Fruit fly (Drosophila melanogaster): Measurements from ENCODE around the gene CG31697.

Gene CG31697

dm6 chr2L:19533247-19533646, 2.0 kb upstream of the CG31697 start, which contains the start of gene CG33116 (continued):
- TF ChIP-seq run (tag; optimal IDR thresholded peaks at IDR 0.05) = peak; percentile 41
- TF ChIP-seq NK7.1 (GFP tag; optimal IDR thresholded peaks at IDR 0.05) = peak; percentile 70
- TF ChIP-seq CG17568 (GFP tag; optimal IDR thresholded peaks at IDR 0.05) = peak; percentile 72
- TF ChIP-seq Nf-YA (GFP tag; IDR thresholded peaks at IDR 0.05) = no peak; the same call in 1 of the 2 replicates
- TF ChIP-seq gcm (GFP tag; optimal IDR thresholded peaks at IDR 0.05) = peak; percentile 72
- peak; percentile 59; the same call in 1 of the 2 replicates for TF ChIP-seq Ada2b (GFP tag; IDR thresholded peaks at IDR 0.05)
- no peak for TF ChIP-seq cad (GFP tag; optimal IDR thresholded peaks at IDR 0.05)
- TF ChIP-seq C15 (GFP tag; IDR thresholded peaks at IDR 0.05) = 0 out of 3 replicates have a peak, but pooled peaks have one; percentile 22
- TF ChIP-seq CG11085 (GFP tag; IDR thresholded peaks at IDR 0.05) = peak; percentile 71; the same call in 1 of the 2 replicates
- TF ChIP-seq CG6654 (GFP tag; optimal IDR thresholded peaks at IDR 0.05) = peak; percentile 50
- TF ChIP-seq Med (GFP tag) = peak; percentile 98
- peak; percentile 89 for TF ChIP-seq lilli (GFP tag; optimal IDR thresholded peaks at IDR 0.05)
- 0 out of 2 replicates have a peak, but pooled peaks have one; percentile 38 for TF ChIP-seq CG4360 (GFP tag; IDR thresholded peaks at IDR 0.05)
- peak; percentile 23; the same call in 1 of the 2 replicates for TF ChIP-seq Taf1 (GFP tag; IDR thresholded peaks at IDR 0.05)
- TF ChIP-seq Ets97D (GFP tag; optimal IDR thresholded peaks at IDR 0.05) = peak; percentile 79
- TF ChIP-seq CG10321 (GFP tag; IDR thresholded peaks at IDR 0.05) = no peak
- TF ChIP-seq CG16815 (GFP tag; optimal IDR thresholded peaks at IDR 0.05) = peak; percentile 61
- peak; percentile 80 for TF ChIP-seq CG15269 (tag; optimal IDR thresholded peaks at IDR 0.05)
- peak; percentile 60 for TF ChIP-seq ERR (GFP tag; optimal IDR thresholded peaks at IDR 0.05)
- peak; percentile 83 for TF ChIP-seq CG33213 (GFP tag; optimal IDR thresholded peaks at IDR 0.05)
- TF ChIP-seq knrl (GFP tag; IDR thresholded peaks at IDR 0.05; ENCODE audit: partially characterized antibody) = 0 out of 3 replicates have a peak, but pooled peaks have one; percentile 34
- peak; percentile 95; the same call in 2 of the 3 replicates for TF ChIP-seq CG34422 (GFP tag; IDR thresholded peaks at IDR 0.05)
- peak; percentile 75 to 76 for TF ChIP-seq Hr51 (GFP tag; optimal IDR thresholded peaks at IDR 0.05)
- TF ChIP-seq CG11504 (tag; optimal IDR thresholded peaks at IDR 0.05) = peak; percentile 84
- peak; percentile 68 for TF ChIP-seq YL-1 (GFP tag; optimal IDR thresholded peaks at IDR 0.05)
- TF ChIP-seq Rx (GFP tag; IDR thresholded peaks at IDR 0.05) = peak; percentile 65
- peak; percentile 64 for TF ChIP-seq zen (tag; optimal IDR thresholded peaks at IDR 0.05)
- TF ChIP-seq stwl (tag; optimal IDR thresholded peaks at IDR 0.05) = peak; percentile 85
- TF ChIP-seq CG9215 (GFP tag; IDR thresholded peaks at IDR 0.05) = peak; percentile 51; the same call in 1 of the 2 replicates
- peak; percentile 29 for TF ChIP-seq CG7271 (tag; optimal IDR thresholded peaks at IDR 0.05)
- TF ChIP-seq salm (tag; optimal IDR thresholded peaks at IDR 0.05) = peak; percentile 67
- TF ChIP-seq ind (GFP tag; optimal IDR thresholded peaks at IDR 0.05) = peak; percentile 85
- TF ChIP-seq tio (GFP tag; optimal IDR thresholded peaks at IDR 0.05) = peak; percentile 70
- TF ChIP-seq CG2712 (tag; optimal IDR thresholded peaks at IDR 0.05) = peak; percentile 84
- no peak for TF ChIP-seq sr (GFP tag; IDR thresholded peaks at IDR 0.05)
- TF ChIP-seq ap (GFP tag; IDR thresholded peaks at IDR 0.05) = 0 out of 2 replicates have a peak, but pooled peaks have one; percentile 22
- peak; percentile 81 for TF ChIP-seq CG12942 (GFP tag; optimal IDR thresholded peaks at IDR 0.05)
- TF ChIP-seq unpg (GFP tag; optimal IDR thresholded peaks at IDR 0.05) = peak; percentile 80
- TF ChIP-seq Gsc (GFP tag; IDR thresholded peaks at IDR 0.05) = no peak
- TF ChIP-seq rib (GFP tag; IDR thresholded peaks at IDR 0.05) = peak; percentile 78
- TF ChIP-seq CG3281 (GFP tag; optimal IDR thresholded peaks at IDR 0.05) = peak; percentile 74
- TF ChIP-seq CG3838 (GFP tag; optimal IDR thresholded peaks at IDR 0.05) = peak; percentile 29
- TF ChIP-seq trem (tag; optimal IDR thresholded peaks at IDR 0.05) = peak; percentile 83
- peak; percentile 62 for TF ChIP-seq CG6254 (GFP tag; optimal IDR thresholded peaks at IDR 0.05)
- peak; percentile 24 for TF ChIP-seq CG10274 (GFP tag; optimal IDR thresholded peaks at IDR 0.05)
- TF ChIP-seq CG16813 (GFP tag; IDR thresholded peaks at IDR 0.05; ENCODE audit: partially characterized antibody) = no peak
- TF ChIP-seq tap (tag; optimal IDR thresholded peaks at IDR 0.05) = peak; percentile 74
- TF ChIP-seq CG9437 (GFP tag; optimal IDR thresholded peaks at IDR 0.05) = peak; percentile 66
- TF ChIP-seq nerfin-1 (tag; optimal IDR thresholded peaks at IDR 0.05) = peak; percentile 80
- TF ChIP-seq Dip2 (GFP tag; IDR thresholded peaks at IDR 0.05) = no peak

Measured in whole organism, embryonic.